Fruit fly (Drosophila melanogaster): ENCODE measurements around the gene alpha-Est5.

dm6 chr3R:7508198-7508837 is 27.9 kb downstream of the alpha-Est5 start:
- no peak for TF ChIP-seq hkb (optimal IDR thresholded peaks at IDR 0.05)
- no peak for TF ChIP-seq hkb (GFP tag; IDR thresholded peaks at IDR 0.05)
- no peak for TF ChIP-seq Abd-B (GFP tag; optimal IDR thresholded peaks at IDR 0.05)
- no peak for TF ChIP-seq CG31224 (GFP tag; IDR thresholded peaks at IDR 0.05)
- no peak for TF ChIP-seq bowl (GFP tag; IDR thresholded peaks at IDR 0.05)
- TF ChIP-seq Gsc (GFP tag; IDR thresholded peaks at IDR 0.05): no peak
- no peak for TF ChIP-seq CG2120 (GFP tag; optimal IDR thresholded peaks at IDR 0.05)
